Worm (Caenorhabditis elegans) whole organism, mixed stage, embryonic: ENCODE data around the gene srb-19.

Experiments
- blmp-1 ChIP-seq: fragments of 150-350 bp; optimal IDR thresholded peaks from 2 replicates; lab custom pipeline; 2014; ENCODE audit warnings: missing biosample characterization, missing genetic modification characterization
- ceh-39 ChIP-seq: fragments of 150-350 bp; optimal IDR thresholded peaks from 2 replicates; lab custom pipeline; 2014; ENCODE audit warnings: missing biosample characterization, missing genetic modification characterization
- elt-1 ChIP-seq: sonication (generic microtip); optimal IDR thresholded peaks from 2 replicates; lab custom pipeline; 2017; ENCODE audit warnings: missing genetic modification characterization, mild to moderate bottlenecking, missing compliant biosample characterization, antibody characterized with exemption, moderate library complexity, borderline replicate concordance; ENCODE audit not compliant: insufficient read depth
- lin-32 ChIP-seq: fragments of 200-800 bp; sonication (Bioruptor generic); optimal IDR thresholded peaks from 2 replicates; lab custom pipeline; 2018; ENCODE audit warnings: mild to moderate bottlenecking, missing genetic modification characterization, missing compliant biosample characterization
- mep-1 ChIP-seq: fragments of 150-350 bp; optimal IDR thresholded peaks from 2 replicates; lab custom pipeline; 2017; ENCODE audit warnings: missing biosample characterization, missing genetic modification reagents, missing genetic modification characterization, inconsistent platforms
- nhr-12 ChIP-seq: fragments of 150-350 bp; optimal IDR thresholded peaks from 2 replicates; lab custom pipeline; 2014; ENCODE audit warnings: missing biosample characterization, missing genetic modification characterization
- nhr-28 ChIP-seq: fragments of 150-350 bp; optimal IDR thresholded peaks from 2 replicates; lab custom pipeline; 2014; ENCODE audit warnings: missing biosample characterization, missing genetic modification characterization
- nhr-76 ChIP-seq: sonication (generic microtip); optimal IDR thresholded peaks from 2 replicates; lab custom pipeline; 2017; ENCODE audit warnings: missing biosample characterization, missing genetic modification characterization
- pha-4 ChIP-seq: fragments of 150-350 bp; optimal IDR thresholded peaks from 2 replicates; lab custom pipeline; 2018; ENCODE audit warnings: missing biosample characterization, missing genetic modification reagents, missing genetic modification characterization
- snpc-4 ChIP-seq: fragments of 150-350 bp; optimal IDR thresholded peaks from 2 replicates; lab custom pipeline; 2014; ENCODE audit warnings: missing biosample characterization, missing genetic modification characterization
- sptf-1 ChIP-seq: sonication (generic microtip); optimal IDR thresholded peaks from 2 replicates; lab custom pipeline; 2017; ENCODE audit warnings: mild to moderate bottlenecking, missing genetic modification characterization, moderate library complexity, missing compliant biosample characterization
- unc-39 ChIP-seq: fragments of 150-350 bp; optimal IDR thresholded peaks from 2 replicates; lab custom pipeline; 2014; ENCODE audit warnings: missing biosample characterization, missing genetic modification characterization
- unc-62 ChIP-seq: fragments of 150-350 bp; optimal IDR thresholded peaks from 2 replicates; lab custom pipeline; 2014; ENCODE audit warnings: missing biosample characterization, missing genetic modification reagents, missing genetic modification characterization
- ztf-11 ChIP-seq: fragments of 150-350 bp; optimal IDR thresholded peaks from 2 replicates; lab custom pipeline; 2014; ENCODE audit warnings: missing biosample characterization, missing genetic modification characterization

DNA sequence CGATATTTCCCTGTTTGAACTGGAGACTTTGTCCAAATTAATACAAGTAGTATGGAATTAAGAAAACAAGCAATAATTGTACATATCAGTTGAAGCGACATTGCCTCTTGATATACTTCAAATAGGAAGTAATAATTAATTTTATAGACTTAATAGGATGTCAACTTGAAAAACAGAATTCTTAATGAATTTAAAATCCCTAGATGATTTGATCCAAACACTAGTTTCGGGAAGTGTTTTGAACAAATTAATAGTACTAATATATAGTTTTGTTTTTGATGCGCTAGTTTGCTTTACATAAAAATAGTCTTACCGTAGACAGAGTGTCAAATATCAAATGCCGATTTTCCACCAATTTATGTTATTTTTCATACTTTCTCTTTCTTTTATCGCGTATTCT lies 41.6 kb downstream of the srb-19 start, which contains the start of gene str-190:
- no peak for TF ChIP-seq nhr-28
- no peak for TF ChIP-seq lin-32 (GFP tag; lab: Kevin White, UChicago)
- no peak for TF ChIP-seq ztf-11 (tag; lab: Kevin White, UChicago)
- TF ChIP-seq unc-62, result no peak
- TF ChIP-seq snpc-4 (tag; lab: Kevin White, UChicago), result no peak
- no peak for TF ChIP-seq blmp-1 (tag; lab: Kevin White, UChicago)
- TF ChIP-seq pha-4 (tag; lab: Kevin White, UChicago), result no peak
- TF ChIP-seq nhr-12 (tag; lab: Kevin White, UChicago), result no peak
- TF ChIP-seq sptf-1 (tag; lab: Kevin White, UChicago), result no peak
- no peak for TF ChIP-seq elt-1 (tag; lab: Kevin White, UChicago)
- no peak for TF ChIP-seq unc-39
- no peak for TF ChIP-seq nhr-76 (tag; lab: Kevin White, UChicago)
- TF ChIP-seq ceh-39 (tag; lab: Kevin White, UChicago), result no peak
- no peak for TF ChIP-seq mep-1 (tag; lab: Kevin White, UChicago)
